Worm (Caenorhabditis elegans) whole organism, early embryonic: ENCODE data around the gene his-62.

ENCODE experiments used
- aly-1 ChIP-seq: sonication (generic microtip); optimal IDR thresholded peaks from 2 replicates; lab custom pipeline; 2016; ENCODE audit warnings: missing genetic modification characterization, missing compliant biosample characterization
- ama-1 ChIP-seq: fragments of 150-350 bp; optimal IDR thresholded peaks from 2 replicates; lab custom pipeline; 2014
- ets-7 ChIP-seq: sonication (generic microtip); optimal IDR thresholded peaks from 2 replicates; lab custom pipeline; 2016; ENCODE audit warnings: missing genotype, missing genetic modification characterization, missing compliant biosample characterization
- hmbx-1 ChIP-seq: sonication (generic microtip); optimal IDR thresholded peaks from 2 replicates; lab custom pipeline; 2016; ENCODE audit warnings: mild to moderate bottlenecking, missing genetic modification characterization, missing compliant biosample characterization
- pes-1 ChIP-seq: fragments of 200-800 bp; sonication (Bioruptor generic); IDR thresholded peaks from 2 replicates; pipeline ENCODE4 v1.3.6; 2022; ENCODE audit warnings: missing genetic modification reagents, missing genetic modification characterization, missing compliant biosample characterization
- scrt-1 ChIP-seq: fragments of 200-800 bp; sonication (Bioruptor generic); IDR thresholded peaks from 2 replicates; pipeline ENCODE4 v1.3.6; 2022; ENCODE audit warnings: missing genetic modification characterization, missing compliant biosample characterization
- sea-1 ChIP-seq: fragments of 200-800 bp; sonication (Bioruptor generic); conservative IDR thresholded peaks from 2 replicates; pipeline ENCODE4 v1.3.6; 2022; ENCODE audit warnings: missing genetic modification characterization, missing compliant biosample characterization

- TF ChIP-seq ama-1 (lab: Kevin White, UChicago), result no peak
- no peak for TF ChIP-seq scrt-1 (GFP tag; lab: Robert Waterston, UW)
- no peak for TF ChIP-seq ets-7 (tag; lab: Kevin White, UChicago)
- no peak for TF ChIP-seq pes-1 (GFP tag; lab: Robert Waterston, UW)
- TF ChIP-seq hmbx-1 (tag; lab: Kevin White, UChicago), result no peak
- TF ChIP-seq aly-1, result no peak
- no peak for TF ChIP-seq sea-1 (GFP tag; lab: Robert Waterston, UW)
These were observed 21.0 kb downstream of the his-62 start for ce11 chrIV:7507305-7507704.
